Worm (Caenorhabditis elegans) whole organism, L4/young adult: ENCODE data around the gene ral-1.
"Not testable (repeated sequence)": the region's sequence is repeated elsewhere in the genome, so short reads cannot be mapped to it uniquely, and the experiment has no call there.

ENCODE experiments used
- W03F9.2 ChIP-seq: fragments of 150-350 bp; optimal IDR thresholded peaks from 2 replicates; lab custom pipeline; 2014; ENCODE audit warnings: missing biosample characterization, missing genetic modification characterization
- dao-5 ChIP-seq: sonication (generic microtip); optimal IDR thresholded peaks from 2 replicates; lab custom pipeline; 2016; ENCODE audit warnings: missing genotype, missing genetic modification characterization, moderate library complexity, missing compliant biosample characterization
- him-1 ChIP-seq: sonication (generic microtip); optimal IDR thresholded peaks from 2 replicates; lab custom pipeline; 2016; ENCODE audit warnings: missing genotype, missing genetic modification reagents, missing genetic modification characterization, missing compliant biosample characterization

The ral-1 gene

DNA sequence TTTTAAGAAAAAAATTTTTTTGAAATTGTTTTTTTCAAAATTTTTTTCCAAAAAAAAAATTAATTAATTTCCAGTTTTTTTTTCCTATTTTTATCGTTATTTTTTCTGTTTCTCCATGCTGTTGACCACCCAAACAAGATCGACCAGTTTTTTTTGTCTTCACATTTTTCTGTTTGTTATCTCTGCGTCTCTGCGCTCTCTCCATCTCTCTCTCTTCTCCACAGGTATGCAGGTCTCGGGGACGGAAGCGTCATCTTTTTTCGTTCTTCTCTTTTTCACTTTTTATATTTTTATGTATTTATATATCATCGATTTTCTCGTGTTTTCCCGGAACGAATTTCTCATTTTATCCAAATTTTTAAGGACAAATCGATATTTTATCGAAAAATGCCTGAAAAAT is 2.2 kb upstream of the ral-1 start:
- no peak for TF ChIP-seq W03F9.2 (tag; lab: Kevin White, UChicago)
- TF ChIP-seq him-1 (tag; lab: Kevin White, UChicago): no peak
- TF ChIP-seq dao-5 (tag; lab: Kevin White, UChicago): no peak

DNA sequence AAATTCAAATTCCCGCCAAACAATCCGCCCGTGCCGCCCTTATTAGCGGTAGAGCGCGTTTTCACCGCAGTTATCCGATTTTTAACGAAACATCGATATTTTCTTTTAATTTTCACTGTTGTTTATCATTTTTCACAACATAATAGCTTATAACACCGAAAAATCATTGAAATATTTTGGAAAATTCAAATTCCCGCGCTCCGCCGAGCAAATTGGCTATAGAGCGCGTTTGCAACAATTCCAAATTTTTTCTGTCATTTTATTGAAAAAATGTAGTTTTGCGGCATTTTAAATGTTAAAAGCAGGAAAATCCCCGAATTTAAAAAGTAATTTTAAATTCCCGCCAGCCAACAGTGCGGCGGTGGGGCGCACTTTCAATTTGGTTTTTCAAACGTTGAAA is 1.4 kb upstream of the ral-1 start:
- TF ChIP-seq him-1 (tag; lab: Kevin White, UChicago): no peak
- no peak for TF ChIP-seq W03F9.2 (tag; lab: Kevin White, UChicago)
- no peak for TF ChIP-seq dao-5 (tag; lab: Kevin White, UChicago)

DNA sequence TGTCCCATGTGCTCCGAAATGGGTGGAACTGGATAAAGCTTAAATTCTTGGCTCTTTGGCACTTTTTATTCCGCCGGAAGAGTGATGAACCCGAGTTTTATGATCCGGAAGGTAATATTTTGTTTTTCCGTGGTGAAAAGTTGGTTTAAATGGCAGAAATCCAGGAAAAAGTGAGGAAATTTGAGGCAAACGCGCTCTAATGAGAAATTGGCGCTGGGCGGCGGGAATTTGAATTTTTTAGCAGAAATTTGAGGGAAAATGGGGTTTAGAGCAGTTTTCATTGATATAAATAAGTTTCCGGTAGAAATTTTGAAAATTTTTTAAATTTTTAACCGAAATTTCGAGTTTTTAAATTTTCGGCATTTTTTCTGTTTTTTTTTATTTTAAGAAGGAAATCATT is 497 bp downstream of the ral-1 start:
- TF ChIP-seq W03F9.2 (tag; lab: Kevin White, UChicago) (no peak), him-1 (tag; lab: Kevin White, UChicago) (no peak), dao-5 (tag; lab: Kevin White, UChicago) (no peak)

DNA sequence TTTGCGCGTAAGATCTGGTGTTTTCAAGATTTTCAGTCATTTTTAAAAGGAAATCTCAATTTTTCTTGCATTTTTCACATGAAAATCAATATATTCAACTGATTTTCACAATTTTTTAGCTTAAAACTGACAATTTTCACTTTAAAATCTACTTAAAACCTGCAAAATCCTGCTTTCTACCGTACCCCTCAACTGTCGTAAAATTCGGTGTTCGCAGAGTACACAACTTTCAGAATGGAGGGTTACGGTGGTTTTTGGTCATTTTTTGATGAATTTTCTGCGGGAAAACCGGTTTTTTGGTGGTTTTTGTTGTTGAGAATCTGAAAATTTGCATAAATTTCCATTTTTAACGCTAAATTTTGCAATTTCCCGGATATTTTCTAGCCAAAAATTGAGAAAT is 1.0 kb downstream of the ral-1 start:
- no peak for TF ChIP-seq him-1 (tag; lab: Kevin White, UChicago)
- no peak for TF ChIP-seq dao-5 (tag; lab: Kevin White, UChicago)
- TF ChIP-seq W03F9.2 (tag; lab: Kevin White, UChicago): no peak

DNA sequence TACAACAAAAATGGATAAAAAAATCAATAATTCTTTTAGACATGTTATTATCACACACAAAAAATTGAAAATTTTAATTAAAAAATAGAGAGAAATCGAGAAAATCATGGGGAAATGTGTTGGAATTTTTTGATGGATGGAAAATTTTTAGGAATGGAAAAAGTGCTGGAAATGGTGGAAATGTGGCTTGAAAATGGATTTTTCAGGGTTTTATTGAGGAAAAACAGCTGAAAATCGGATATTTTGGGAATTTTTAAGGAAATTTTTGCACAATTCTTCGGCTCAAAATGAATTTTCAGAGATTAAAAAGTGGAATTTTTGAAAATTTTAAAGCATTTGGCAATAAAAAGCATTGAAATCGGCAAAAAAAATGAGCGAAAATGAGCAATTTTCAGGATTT is 6.8 kb downstream of the ral-1 start:
- TF ChIP-seq dao-5 (tag; lab: Kevin White, UChicago) (no peak), W03F9.2 (tag; lab: Kevin White, UChicago) (no peak), him-1 (tag; lab: Kevin White, UChicago) (no peak)

DNA sequence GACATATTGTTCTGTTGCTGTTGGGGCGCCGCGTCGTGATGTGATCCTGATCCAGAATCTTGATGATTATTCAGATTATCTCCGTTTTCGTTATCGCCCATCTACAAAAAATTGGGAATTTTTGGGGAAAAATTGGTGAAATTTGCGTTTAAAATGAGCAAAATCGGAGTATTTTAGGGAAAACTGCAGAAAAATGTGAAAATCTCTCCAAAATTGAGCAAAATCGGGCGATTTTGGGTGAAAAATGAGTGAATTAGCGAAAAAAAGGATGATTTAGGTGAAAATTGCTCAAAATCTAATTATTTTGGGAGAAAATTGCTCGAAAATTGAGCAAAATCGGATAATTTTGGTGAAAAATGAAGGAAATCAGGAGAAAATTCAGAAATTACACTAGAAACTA is 10.0 kb downstream of the ral-1 start, which contains the start of gene Y53G8AR.9:
TSS of gene Y53G8AR.9 (minus strand) at position 101 of the 400 bp plus-strand sequence.
- no peak for TF ChIP-seq W03F9.2 (tag; lab: Kevin White, UChicago)
- TF ChIP-seq dao-5 (tag; lab: Kevin White, UChicago): no peak
- TF ChIP-seq him-1 (tag; lab: Kevin White, UChicago): no peak

DNA sequence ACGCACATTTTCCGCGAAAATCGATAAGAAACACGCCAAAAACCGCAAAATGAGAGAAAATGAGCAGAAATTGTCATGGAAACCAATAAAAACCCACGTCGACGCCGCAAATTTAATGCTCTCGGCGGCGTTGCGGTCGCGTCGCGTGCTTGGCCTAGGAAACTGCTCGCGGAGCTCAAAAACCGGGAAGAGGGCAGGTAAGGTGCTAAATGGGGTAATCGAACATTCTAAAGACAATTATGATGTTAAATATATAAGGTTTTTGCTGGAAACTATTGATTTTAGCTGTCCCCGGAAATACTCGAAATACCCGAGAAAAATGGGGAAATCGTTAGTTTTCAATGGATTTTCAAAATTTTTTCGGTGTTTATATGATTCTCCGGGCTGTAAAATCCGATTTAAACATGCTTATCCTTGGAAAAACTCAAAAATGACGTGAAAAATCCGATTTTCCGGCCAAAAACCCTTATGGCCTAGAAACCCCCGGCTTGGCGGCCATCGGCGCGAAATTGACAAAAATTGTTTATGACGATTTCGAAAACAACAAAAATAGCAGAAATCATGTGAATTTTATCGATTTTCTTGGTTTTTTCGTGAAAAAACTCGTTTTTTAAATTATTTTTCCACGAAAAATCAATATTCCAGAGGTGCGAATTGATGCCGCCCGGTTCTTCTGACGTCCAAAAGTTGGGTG is 11.4 kb downstream of the ral-1 start, which contains the start of gene phf-15:
TSS of gene phf-15 (plus strand) at position 537 of the 694 bp plus-strand sequence.
- TF ChIP-seq W03F9.2 (tag; lab: Kevin White, UChicago): no peak
- no peak for TF ChIP-seq him-1 (tag; lab: Kevin White, UChicago)
- TF ChIP-seq dao-5 (tag; lab: Kevin White, UChicago): no peak

DNA sequence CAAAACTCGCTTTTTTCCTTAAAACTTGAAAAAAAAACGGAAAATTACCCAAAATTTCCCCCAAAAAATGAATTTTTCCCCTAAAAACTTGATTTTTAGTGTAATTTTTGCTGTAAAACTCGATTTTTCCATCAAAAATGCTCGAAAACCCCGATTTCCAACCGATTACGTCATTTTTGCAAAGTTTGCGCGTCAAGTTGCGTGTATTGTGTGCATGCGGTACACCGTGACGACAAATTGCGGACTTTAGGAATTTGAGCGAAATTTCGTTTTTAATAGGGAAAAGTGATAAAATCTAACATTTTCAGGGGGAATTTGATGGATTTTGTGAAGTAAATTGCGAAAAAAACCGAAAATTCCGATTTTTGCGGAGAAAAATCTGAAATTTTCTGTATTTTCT is 12.8 kb downstream of the ral-1 start:
- TF ChIP-seq him-1 (tag; lab: Kevin White, UChicago): no peak
- TF ChIP-seq W03F9.2 (tag; lab: Kevin White, UChicago): peak; percentile 24
- TF ChIP-seq dao-5 (tag; lab: Kevin White, UChicago): no peak

DNA sequence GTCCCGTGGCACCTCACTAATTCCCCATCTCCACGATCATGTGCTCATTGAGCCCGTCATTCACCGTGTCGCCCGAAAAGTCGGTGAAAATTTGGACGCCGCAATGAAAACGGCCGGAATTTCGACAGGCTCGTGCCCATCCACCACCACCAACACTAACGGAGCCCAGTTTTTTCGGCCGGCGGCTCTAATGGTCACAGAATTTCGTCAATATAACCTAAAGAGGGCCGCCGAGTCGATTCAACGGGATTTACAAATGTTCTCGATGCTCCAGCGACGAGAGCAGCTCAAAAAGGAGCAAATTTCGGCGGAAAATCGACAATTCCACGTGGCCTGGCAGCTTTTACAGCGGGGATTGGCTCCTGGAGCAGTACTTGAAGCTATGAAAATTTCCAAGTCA is 18.4 kb downstream of the ral-1 start:
- no peak for TF ChIP-seq dao-5 (tag; lab: Kevin White, UChicago)
- no peak for TF ChIP-seq W03F9.2 (tag; lab: Kevin White, UChicago)
- TF ChIP-seq him-1 (tag; lab: Kevin White, UChicago): no peak

DNA sequence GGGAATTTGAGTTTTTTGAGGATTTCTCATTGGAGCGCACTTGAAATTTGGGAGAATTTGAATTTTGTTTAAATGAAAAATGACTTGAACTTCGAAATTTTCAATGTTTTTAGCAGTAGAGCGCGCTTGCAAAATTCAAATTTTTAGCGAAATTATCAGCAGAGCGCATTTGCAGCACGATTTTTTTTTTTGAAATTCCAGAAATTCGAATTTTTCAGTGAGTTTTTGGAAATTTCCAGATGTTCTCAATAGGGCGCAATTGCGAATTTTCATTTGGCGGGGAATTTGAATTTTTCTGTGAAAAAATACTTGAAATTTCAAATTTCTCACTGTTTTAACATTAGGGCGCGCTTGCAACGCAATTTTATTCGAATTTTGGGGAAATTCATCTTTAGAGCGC is 20.7 kb downstream of the ral-1 start:
- no peak for TF ChIP-seq W03F9.2 (tag; lab: Kevin White, UChicago)
- TF ChIP-seq dao-5 (tag; lab: Kevin White, UChicago): no peak
- no peak for TF ChIP-seq him-1 (tag; lab: Kevin White, UChicago)

DNA sequence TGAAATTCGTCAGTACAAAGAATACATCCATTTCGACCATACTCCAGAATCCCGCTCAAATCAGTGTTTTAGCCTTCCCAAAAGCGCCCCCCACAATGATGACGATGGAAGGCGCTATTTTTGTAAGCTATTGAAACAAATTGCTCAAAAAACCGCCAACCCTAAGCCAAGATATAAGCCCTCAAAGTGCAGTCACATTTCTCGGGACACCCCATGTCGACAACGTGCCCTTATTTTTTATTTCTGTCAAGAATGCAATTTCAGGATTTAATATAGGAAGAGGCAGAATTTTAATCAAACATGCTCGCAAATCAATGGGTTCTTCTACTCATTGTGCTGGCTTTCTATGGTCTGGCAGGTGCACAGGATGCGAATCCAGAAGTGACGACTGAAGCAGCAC is 21.6 kb downstream of the ral-1 start, which contains the start of gene Y53G8AR.1:
TSS of gene Y53G8AR.1 (plus strand) at position 301 of the 400 bp plus-strand sequence.
- not testable (repeated sequence) for TF ChIP-seq dao-5, W03F9.2, him-1 (tag; lab: Kevin White, UChicago)

DNA sequence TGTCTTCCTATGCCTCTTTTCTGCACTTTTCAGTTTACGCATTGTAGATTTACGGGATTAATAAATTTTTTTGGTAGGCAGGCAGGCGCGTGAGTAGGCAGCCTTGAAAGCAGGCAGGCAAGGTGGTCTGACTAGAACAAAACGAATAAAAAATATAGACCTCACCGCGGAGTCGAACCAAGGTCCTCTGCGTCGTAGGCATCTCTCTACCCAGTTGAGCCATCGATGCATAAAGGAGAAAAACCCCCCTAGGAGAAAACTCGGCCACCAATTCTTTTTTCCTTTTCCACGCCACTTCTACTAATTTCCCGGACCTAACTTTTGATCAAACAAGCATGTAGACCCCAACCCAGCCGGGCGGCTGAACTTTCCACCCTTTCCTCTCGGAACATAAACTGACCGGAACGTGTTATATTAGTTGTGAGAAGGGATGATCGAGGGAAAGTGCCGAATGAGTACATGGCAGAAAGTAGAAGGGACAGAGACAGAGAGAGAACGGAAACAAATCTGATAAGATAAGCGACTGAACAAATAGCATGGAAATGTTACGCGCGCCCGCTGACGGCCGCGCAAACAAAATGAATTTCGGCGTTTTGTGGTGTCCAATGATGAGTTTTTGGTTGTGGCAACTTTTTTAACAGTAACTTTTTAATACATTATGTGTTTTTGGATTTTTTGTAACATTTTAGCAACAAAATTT is 28.4 kb downstream of the ral-1 start:
- no peak for TF ChIP-seq him-1 (tag; lab: Kevin White, UChicago)
- TF ChIP-seq dao-5 (tag; lab: Kevin White, UChicago): no peak
- no peak for TF ChIP-seq W03F9.2 (tag; lab: Kevin White, UChicago)

DNA sequence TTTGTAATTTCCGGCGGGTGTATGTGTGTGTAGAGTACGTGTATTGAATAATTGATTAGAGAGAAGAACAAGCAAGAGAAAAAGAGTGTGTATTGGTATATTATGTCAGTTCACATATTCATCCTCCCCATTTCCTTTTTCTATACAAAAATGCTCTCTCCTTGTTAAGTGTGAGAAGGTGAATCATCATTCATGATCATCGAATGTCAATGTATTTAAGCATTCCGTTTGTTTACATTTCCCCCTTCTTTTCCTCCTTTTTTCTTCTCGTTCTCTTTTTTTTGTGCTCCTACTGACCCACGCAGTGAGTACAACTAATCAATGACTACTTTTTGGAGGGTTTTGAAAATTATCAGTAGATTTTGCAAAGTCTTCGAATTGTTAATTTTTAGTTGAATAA is 32.4 kb downstream of the ral-1 start:
- TF ChIP-seq him-1 (tag; lab: Kevin White, UChicago): no peak
- TF ChIP-seq W03F9.2 (tag; lab: Kevin White, UChicago): no peak
- no peak for TF ChIP-seq dao-5 (tag; lab: Kevin White, UChicago)
